Worm (Caenorhabditis elegans) whole organism, L2 larva: ENCODE measurements around the gene nhr-45.

Experiments used
- C34F6.9 ChIP-seq: fragments of 150-350 bp; optimal IDR thresholded peaks from 2 replicates; lab custom pipeline; 2014; ENCODE audit warnings: missing biosample characterization, missing genetic modification characterization
- F13H6.1 ChIP-seq: sonication (generic microtip); optimal IDR thresholded peaks from 2 replicates; lab custom pipeline; 2016; ENCODE audit warnings: missing genetic modification characterization, missing compliant biosample characterization
- R02D3.7 ChIP-seq: fragments of 150-350 bp; optimal IDR thresholded peaks from 2 replicates; lab custom pipeline; 2014; ENCODE audit warnings: missing biosample characterization, missing genetic modification characterization
- ZK546.5 ChIP-seq: sonication (generic microtip); optimal IDR thresholded peaks from 2 replicates; lab custom pipeline; 2017; ENCODE audit warnings: missing biosample characterization, missing genetic modification characterization
- alr-1 ChIP-seq: fragments of 150-350 bp; optimal IDR thresholded peaks from 2 replicates; lab custom pipeline; 2014; ENCODE audit warnings: missing biosample characterization, missing genetic modification characterization
- aly-2 ChIP-seq: fragments of 150-350 bp; optimal IDR thresholded peaks from 2 replicates; lab custom pipeline; 2014; ENCODE audit warnings: missing biosample characterization, missing genetic modification characterization
- blmp-1 ChIP-seq: sonication (generic microtip); optimal IDR thresholded peaks from 2 replicates; lab custom pipeline; 2017; ENCODE audit warnings: missing genetic modification characterization, mild to moderate bottlenecking, missing compliant biosample characterization, antibody characterized with exemption, moderate library complexity; ENCODE audit not compliant: insufficient read depth
- ceh-16 ChIP-seq: fragments of 150-350 bp; optimal IDR thresholded peaks from 2 replicates; lab custom pipeline; 2014; ENCODE audit warnings: missing biosample characterization, missing genetic modification characterization
- ceh-82 ChIP-seq: fragments of 150-350 bp; optimal IDR thresholded peaks from 2 replicates; lab custom pipeline; 2014; ENCODE audit warnings: missing biosample characterization, missing genetic modification characterization
- crh-2 ChIP-seq: sonication (generic microtip); optimal IDR thresholded peaks from 2 replicates; lab custom pipeline; 2017; ENCODE audit warnings: missing biosample characterization, missing genetic modification characterization
- dmd-4 ChIP-seq: sonication (generic microtip); optimal IDR thresholded peaks from 2 replicates; lab custom pipeline; 2017; ENCODE audit warnings: missing biosample characterization, missing genetic modification characterization
- egl-27 ChIP-seq: sonication (generic microtip); optimal IDR thresholded peaks from 3 replicates; lab custom pipeline; 2017; ENCODE audit warnings: missing biosample characterization, missing genetic modification reagents, missing genetic modification characterization
- elt-1 ChIP-seq: fragments of 150-350 bp; optimal IDR thresholded peaks from 2 replicates; lab custom pipeline; 2014; ENCODE audit warnings: missing biosample characterization, missing genetic modification characterization
- fos-1 ChIP-seq: fragments of 150-350 bp; optimal IDR thresholded peaks from 2 replicates; lab custom pipeline; 2014; ENCODE audit warnings: missing biosample characterization, missing genetic modification characterization
- gmeb-1 ChIP-seq: fragments of 150-350 bp; optimal IDR thresholded peaks from 2 replicates; lab custom pipeline; 2014; ENCODE audit warnings: missing biosample characterization, missing genetic modification characterization
- lin-11 ChIP-seq: fragments of 150-350 bp; sonication (generic microtip); optimal IDR thresholded peaks from 2 replicates; lab custom pipeline; 2014; ENCODE audit warnings: missing biosample characterization, missing genetic modification characterization, inconsistent platforms, mixed read lengths
- lin-13 ChIP-seq: fragments of 150-350 bp; optimal IDR thresholded peaks from 2 replicates; lab custom pipeline; 2014; ENCODE audit warnings: missing biosample characterization, missing genetic modification reagents, missing genetic modification characterization
- lsy-2 ChIP-seq, 2 experiments: fragments of 150-350 bp in 1 of 2; sonication (generic microtip) in 1 of 2; optimal IDR thresholded peaks; 2 replicates each; lab custom pipeline; 2014 to 2017; ENCODE audit warnings: missing biosample characterization in 2 of 2, missing genetic modification characterization in 2 of 2
- mab-5 ChIP-seq: fragments of 150-350 bp; optimal IDR thresholded peaks from 2 replicates; lab custom pipeline; 2014; ENCODE audit warnings: missing biosample characterization, missing genetic modification characterization
- mdl-1 ChIP-seq, 2 experiments: fragments of 150-350 bp in 1 of 2; sonication (generic microtip) in 1 of 2; optimal IDR thresholded peaks; 2 replicates each; lab custom pipeline; 2017; ENCODE audit warnings: missing biosample characterization in 2 of 2, missing genetic modification characterization in 2 of 2
- nhr-10 ChIP-seq: sonication (generic microtip); optimal IDR thresholded peaks from 2 replicates; lab custom pipeline; 2017; ENCODE audit warnings: missing biosample characterization, missing genetic modification characterization
- nhr-11 ChIP-seq: fragments of 150-350 bp; optimal IDR thresholded peaks from 2 replicates; lab custom pipeline; 2014; ENCODE audit warnings: missing biosample characterization, missing genetic modification characterization
- nhr-12 ChIP-seq: fragments of 150-350 bp; optimal IDR thresholded peaks from 2 replicates; lab custom pipeline; 2014; ENCODE audit warnings: missing biosample characterization, missing genetic modification characterization
- nhr-129 ChIP-seq: fragments of 150-350 bp; optimal IDR thresholded peaks from 2 replicates; lab custom pipeline; 2014; ENCODE audit warnings: missing biosample characterization, missing genetic modification characterization
- nhr-23 ChIP-seq: fragments of 150-350 bp; optimal IDR thresholded peaks from 2 replicates; lab custom pipeline; 2014; ENCODE audit warnings: missing biosample characterization, missing genetic modification reagents, missing genetic modification characterization
- nhr-237 ChIP-seq: fragments of 150-350 bp; optimal IDR thresholded peaks from 2 replicates; lab custom pipeline; 2014; ENCODE audit warnings: missing biosample characterization, missing genetic modification characterization
- nhr-25 ChIP-seq: fragments of 150-350 bp; sonication (generic microtip); optimal IDR thresholded peaks from 3 replicates; lab custom pipeline; 2014; ENCODE audit warnings: missing biosample characterization, missing genetic modification characterization
- nhr-77 ChIP-seq: fragments of 150-350 bp; optimal IDR thresholded peaks from 2 replicates; lab custom pipeline; 2014; ENCODE audit warnings: missing biosample characterization, missing genetic modification characterization
- peb-1 ChIP-seq: fragments of 150-350 bp; optimal IDR thresholded peaks from 2 replicates; lab custom pipeline; 2014; ENCODE audit warnings: missing biosample characterization, missing genetic modification characterization
- sem-4 ChIP-seq: fragments of 150-350 bp; optimal IDR thresholded peaks from 2 replicates; lab custom pipeline; 2014; ENCODE audit warnings: missing biosample characterization, missing genetic modification reagents, missing genetic modification characterization
- skn-1 ChIP-seq: sonication (generic microtip); optimal IDR thresholded peaks from 2 replicates; lab custom pipeline; 2017; ENCODE audit warnings: missing biosample characterization, missing genetic modification characterization
- sma-3 ChIP-seq: sonication (generic microtip); optimal IDR thresholded peaks from 2 replicates; lab custom pipeline; 2016; ENCODE audit warnings: missing genetic modification reagents, missing genetic modification characterization, missing compliant biosample characterization
- sma-9 ChIP-seq, 2 experiments: fragments of 150-350 bp in 1 of 2; sonication (generic microtip) in 1 of 2; optimal IDR thresholded peaks; 2 replicates each; lab custom pipeline; 2014 to 2016; ENCODE audit warnings: missing genetic modification characterization in 2 of 2, mild to moderate bottlenecking in 1 of 2, missing biosample characterization in 1 of 2, missing compliant biosample characterization in 1 of 2, missing genetic modification reagents in 1 of 2, moderate library complexity in 1 of 2
- snpc-4 ChIP-seq: fragments of 150-350 bp; optimal IDR thresholded peaks from 2 replicates; lab custom pipeline; 2014; ENCODE audit warnings: missing biosample characterization, missing genetic modification characterization
- unc-39 ChIP-seq: fragments of 150-350 bp; optimal IDR thresholded peaks from 2 replicates; lab custom pipeline; 2014; ENCODE audit warnings: missing biosample characterization, missing genetic modification characterization
- unc-62 ChIP-seq: fragments of 150-350 bp; optimal IDR thresholded peaks from 2 replicates; lab custom pipeline; 2014; ENCODE audit warnings: missing biosample characterization, missing genetic modification reagents, missing genetic modification characterization
- zag-1 ChIP-seq: fragments of 150-350 bp; optimal IDR thresholded peaks from 2 replicates; lab custom pipeline; 2014; ENCODE audit warnings: missing biosample characterization, missing genetic modification characterization
- ztf-1 ChIP-seq: fragments of 200-800 bp; sonication (Bioruptor generic); conservative IDR thresholded peaks from 2 replicates; pipeline ENCODE4 v1.3.6; 2022; ENCODE audit warnings: missing genetic modification characterization, missing compliant biosample characterization
- ztf-4 ChIP-seq: fragments of 150-350 bp; optimal IDR thresholded peaks from 2 replicates; lab custom pipeline; 2014; ENCODE audit warnings: missing biosample characterization, missing genetic modification characterization

Gene nhr-45

DNA sequence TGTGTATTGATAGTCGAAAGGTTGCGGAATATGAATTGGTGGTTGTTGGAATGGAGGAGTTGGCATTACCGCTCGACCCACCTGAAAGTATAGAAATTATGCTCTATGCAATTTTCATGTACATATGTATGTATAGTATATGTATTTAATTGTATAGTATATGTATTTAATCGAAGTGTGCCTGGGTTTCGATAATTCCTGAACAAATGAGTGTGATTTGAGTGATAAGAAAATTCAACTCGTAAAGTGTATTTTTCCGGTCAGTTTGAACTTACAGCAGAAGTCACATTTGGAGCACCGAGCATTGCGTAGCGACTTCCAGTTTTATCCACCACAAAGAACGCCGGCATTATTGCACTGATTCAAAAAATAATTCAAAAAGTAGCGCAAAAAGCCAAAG lies 1.4 kb downstream of the nhr-45 start:
- TF ChIP-seq blmp-1 (no peak), nhr-23 (tag; lab: Kevin White, UChicago) (no peak), lin-13 (GFP tag; lab: Kevin White, UChicago) (no peak), dmd-4 (tag; lab: Kevin White, UChicago) (no peak), peb-1 (no peak), nhr-12 (tag; lab: Kevin White, UChicago) (no peak), unc-62 (GFP tag; lab: Kevin White, UChicago) (no peak), nhr-25 (tag; lab: Kevin White, UChicago) (no peak), nhr-11 (no peak), sma-3 (GFP tag; lab: Kevin White, UChicago) (no peak), alr-1 (no peak), mab-5 (tag; lab: Kevin White, UChicago) (no peak), R02D3.7 (tag; lab: Kevin White, UChicago) (no peak), nhr-237 (tag; lab: Kevin White, UChicago) (no peak), sem-4 (tag; lab: Kevin White, UChicago) (no peak), snpc-4 (no peak), C34F6.9 (tag; lab: Kevin White, UChicago) (no peak), ztf-4 (tag; lab: Kevin White, UChicago) (no peak), zag-1 (tag; lab: Kevin White, UChicago) (no peak)

DNA sequence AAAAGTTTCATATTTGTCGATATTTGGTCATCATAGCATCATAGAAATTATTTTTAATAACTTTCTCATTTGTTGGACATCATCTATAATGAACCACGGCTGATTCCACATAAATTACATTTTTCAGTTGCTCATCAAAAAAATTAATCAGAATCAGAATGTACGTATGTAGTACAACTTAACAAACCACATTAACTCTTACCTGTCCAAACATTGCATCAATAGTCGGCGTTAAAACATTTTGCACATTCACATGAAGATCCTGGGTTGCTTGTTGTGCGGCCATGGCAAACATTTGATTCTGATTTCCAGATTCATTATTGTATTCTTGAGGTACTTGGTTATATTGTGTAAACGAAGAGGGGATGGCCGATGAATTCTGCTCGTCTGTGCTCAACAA lies 1.8 kb downstream of the nhr-45 start:
- TF ChIP-seq crh-2 (tag; lab: Kevin White, UChicago) (no peak), egl-27 (tag; lab: Kevin White, UChicago) (no peak), unc-62 (GFP tag; lab: Kevin White, UChicago) (no peak), ceh-82 (no peak), peb-1 (no peak), ztf-1 (GFP tag; lab: Robert Waterston, UW) (no peak), skn-1 (tag; lab: Kevin White, UChicago) (no peak), ZK546.5 (no peak), unc-39 (tag; lab: Kevin White, UChicago) (no peak), lin-13 (GFP tag; lab: Kevin White, UChicago) (no peak), C34F6.9 (tag; lab: Kevin White, UChicago) (no peak), elt-1 (tag; lab: Kevin White, UChicago) (no peak)

DNA sequence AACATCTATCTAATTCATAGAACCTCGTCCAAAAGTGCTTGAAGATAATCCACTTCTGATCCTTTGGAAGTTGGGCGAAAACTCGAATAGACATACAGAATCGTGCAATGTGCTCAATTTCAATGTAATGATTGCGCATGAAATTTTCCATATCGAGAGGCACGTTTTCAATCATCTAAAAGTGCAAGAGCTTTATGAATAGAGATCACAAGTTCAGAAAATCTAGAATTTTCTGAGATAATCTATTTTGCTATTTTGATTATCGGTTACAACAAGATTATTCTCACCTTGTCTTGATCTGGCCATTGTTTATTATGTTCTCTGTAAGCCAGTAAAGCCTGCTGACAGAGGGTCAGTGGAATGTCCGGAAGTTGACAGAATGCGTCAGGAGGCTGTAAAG lies 2.5 kb downstream of the nhr-45 start:
- TF ChIP-seq ztf-4 (tag; lab: Kevin White, UChicago) (no peak), R02D3.7 (tag; lab: Kevin White, UChicago) (no peak), sma-9 (GFP tag; optimal IDR thresholded peaks at IDR 0.05; lab: Kevin White, UChicago) (no peak), sma-9 (tag; optimal IDR thresholded peaks at IDR 0.05; lab: Kevin White, UChicago) (no peak), ztf-1 (GFP tag; lab: Robert Waterston, UW) (no peak), nhr-10 (tag; lab: Kevin White, UChicago) (no peak), ceh-16 (tag; lab: Kevin White, UChicago) (no peak), F13H6.1 (tag; lab: Kevin White, UChicago) (no peak), elt-1 (tag; lab: Kevin White, UChicago) (no peak), ZK546.5 (no peak), zag-1 (tag; lab: Kevin White, UChicago) (no peak), mab-5 (tag; lab: Kevin White, UChicago) (no peak)

DNA sequence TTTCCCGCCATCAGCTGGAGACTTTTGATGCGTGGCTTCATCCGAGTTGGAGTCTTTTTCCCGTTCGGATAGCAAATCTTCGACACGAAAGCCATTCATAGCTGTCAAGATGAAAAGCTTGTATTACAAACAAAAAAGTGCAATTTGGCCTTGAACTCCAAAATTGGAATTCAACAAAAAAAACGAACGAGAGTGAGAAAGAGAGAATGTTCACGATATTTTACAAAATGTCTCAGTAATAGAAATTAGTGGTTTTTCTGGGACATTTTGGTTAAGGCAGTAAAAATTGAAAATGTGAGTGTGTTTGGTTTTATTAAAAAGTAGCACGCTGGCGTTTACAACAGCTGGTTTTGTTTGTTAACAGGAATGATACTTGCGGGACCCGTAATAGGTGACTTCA lies 6.1 kb downstream of the nhr-45 start, which contains the start of gene ceh-1:
Gene ceh-1, minus strand, starts transcription at position 101 of the 400 bp plus-strand sequence.
- no peak for TF ChIP-seq ceh-16 (tag; lab: Kevin White, UChicago)
- no peak for TF ChIP-seq mdl-1 (tag; optimal IDR thresholded peaks at IDR 0.05; lab: Kevin White, UChicago)
- TF ChIP-seq egl-27 (tag; lab: Kevin White, UChicago) = no peak

DNA sequence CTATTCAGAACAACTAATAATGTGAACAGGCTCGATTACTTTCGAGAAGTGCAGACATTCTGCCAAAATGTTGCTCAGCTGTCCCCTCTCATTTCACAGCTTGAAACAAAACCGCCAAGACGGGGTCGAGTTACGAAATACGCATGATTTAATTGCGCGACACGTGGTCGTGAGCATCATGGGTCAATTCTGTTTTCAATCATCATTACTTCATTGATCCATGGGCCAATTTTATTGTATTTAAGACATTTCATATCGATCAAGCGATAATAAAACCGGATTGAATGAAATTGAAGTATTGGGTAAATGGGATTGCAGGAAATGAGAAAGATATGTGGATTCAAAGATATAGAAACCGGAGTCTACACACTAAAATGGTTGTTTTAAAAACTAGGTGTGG lies 7.2 kb downstream of the nhr-45 start:
- TF ChIP-seq sem-4 (tag; lab: Kevin White, UChicago) = no peak
- TF ChIP-seq R02D3.7 (tag; lab: Kevin White, UChicago) = no peak
- TF ChIP-seq unc-39 (tag; lab: Kevin White, UChicago) = no peak
- no peak for TF ChIP-seq elt-1 (tag; lab: Kevin White, UChicago)
- TF ChIP-seq mab-5 (tag; lab: Kevin White, UChicago) = no peak
- no peak for TF ChIP-seq nhr-12 (tag; lab: Kevin White, UChicago)
- no peak for TF ChIP-seq nhr-77
- no peak for TF ChIP-seq snpc-4
- TF ChIP-seq lsy-2 (tag; optimal IDR thresholded peaks at IDR 0.05; lab: Kevin White, UChicago) = no peak
- no peak for TF ChIP-seq fos-1
- TF ChIP-seq gmeb-1 = no peak
- no peak for TF ChIP-seq aly-2 (tag; lab: Kevin White, UChicago)
- no peak for TF ChIP-seq nhr-129 (tag; lab: Kevin White, UChicago)
- TF ChIP-seq unc-62 (GFP tag; lab: Kevin White, UChicago) = no peak
- no peak for TF ChIP-seq lin-11 (tag; lab: Kevin White, UChicago)
- TF ChIP-seq, all 48 proteins: peak for 0
